Fruit fly (Drosophila melanogaster) whole organism, embryonic: Measurements from ENCODE around the gene HDAC6.
A peak's percentile ranks its signal among the peaks of the same experiment; 100 is the strongest.

ENCODE experiments used
- Abd-B ChIP-seq: fragments of 200-800 bp; sonication (Bioruptor generic); optimal IDR thresholded peaks from 2 replicates; lab custom pipeline; 2018; ENCODE audit warnings: missing biosample characterization, mild to moderate bottlenecking, missing genetic modification characterization, moderate library complexity
- Bdp1 ChIP-seq: fragments of 200-800 bp; sonication (Bioruptor generic); optimal IDR thresholded peaks from 3 replicates; lab custom pipeline; 2016; ENCODE audit warnings: missing biosample characterization, missing genetic modification characterization
- CG10321 ChIP-seq: fragments of 200-800 bp; sonication (Bioruptor generic); IDR thresholded peaks from 2 replicates; pipeline ENCODE4 v1.3.6; 2022; ENCODE audit warnings: missing biosample characterization, missing genetic modification characterization
- CG10543 ChIP-seq: fragments of 200-800 bp; sonication (Bioruptor generic); optimal IDR thresholded peaks from 3 replicates; lab custom pipeline; 2017; ENCODE audit warnings: missing biosample characterization, mild to moderate bottlenecking, missing genetic modification characterization, moderate library complexity
- CG12744 ChIP-seq: fragments of 200-800 bp; sonication (Bioruptor generic); optimal IDR thresholded peaks from 2 replicates; lab custom pipeline; 2016; ENCODE audit warnings: missing biosample characterization, missing genetic modification characterization
- CG13775 ChIP-seq: fragments of 200-800 bp; sonication (Bioruptor generic); optimal IDR thresholded peaks from 3 replicates; lab custom pipeline; 2017; ENCODE audit warnings: missing biosample characterization, mild to moderate bottlenecking, missing genetic modification characterization
- CG14667 ChIP-seq: fragments of 200-800 bp; sonication (Bioruptor generic); IDR thresholded peaks from 2 replicates; pipeline ENCODE4 v1.3.6; 2022; ENCODE audit warnings: missing biosample characterization, missing genetic modification characterization
- CG15269 ChIP-seq: fragments of 200-800 bp; sonication (Bioruptor generic); optimal IDR thresholded peaks from 2 replicates; lab custom pipeline; 2018; ENCODE audit warnings: missing biosample characterization, mild to moderate bottlenecking, missing genetic modification characterization, moderate library complexity
- CG17359 ChIP-seq: fragments of 200-800 bp; sonication (Bioruptor generic); optimal IDR thresholded peaks from 3 replicates; lab custom pipeline; 2018; ENCODE audit warnings: missing biosample characterization, mild to moderate bottlenecking, missing genetic modification characterization, moderate library complexity
- CG17385 ChIP-seq: fragments of 200-800 bp; sonication (Bioruptor generic); optimal IDR thresholded peaks from 3 replicates; lab custom pipeline; 2018; ENCODE audit warnings: missing biosample characterization, mild to moderate bottlenecking, missing genetic modification characterization
- CG17912 ChIP-seq: fragments of 200-800 bp; sonication (Bioruptor generic); optimal IDR thresholded peaks from 2 replicates; lab custom pipeline; 2018; ENCODE audit warnings: missing biosample characterization, mild to moderate bottlenecking, missing genetic modification characterization
- CG2678 ChIP-seq: fragments of 200-800 bp; sonication (Bioruptor generic); optimal IDR thresholded peaks from 3 replicates; lab custom pipeline; 2019; ENCODE audit warnings: missing biosample characterization, mild to moderate bottlenecking, missing genetic modification characterization, moderate library complexity
- CG30431 ChIP-seq: fragments of 200-800 bp; sonication (Bioruptor generic); optimal IDR thresholded peaks from 2 replicates; lab custom pipeline; 2017; ENCODE audit warnings: missing biosample characterization, missing genetic modification characterization
- CG42726 ChIP-seq: fragments of 200-800 bp; sonication (Bioruptor generic); IDR thresholded peaks from 2 replicates; pipeline ENCODE4 v1.3.6; 2022; ENCODE audit warnings: missing biosample characterization, missing genetic modification characterization; ENCODE audit not compliant: partially characterized antibody
- CG4360 ChIP-seq: fragments of 200-800 bp; sonication (Bioruptor generic); IDR thresholded peaks from 2 replicates; pipeline ENCODE4 v1.3.6; 2022; ENCODE audit warnings: missing biosample characterization, missing genetic modification characterization
- CG4404 ChIP-seq: fragments of 200-800 bp; sonication (Bioruptor generic); IDR thresholded peaks from 2 replicates; pipeline ENCODE4 v1.3.6; 2022; ENCODE audit warnings: missing biosample characterization, missing genetic modification characterization
- CG8944 ChIP-seq: fragments of 200-800 bp; sonication (Bioruptor generic); optimal IDR thresholded peaks from 3 replicates; lab custom pipeline; 2016; ENCODE audit warnings: missing biosample characterization, missing genetic modification characterization
- CHES-1-like ChIP-seq: fragments of 200-800 bp; sonication (Bioruptor generic); optimal IDR thresholded peaks from 2 replicates; lab custom pipeline; 2016; ENCODE audit warnings: missing biosample characterization, missing genetic modification characterization
- Dip2 ChIP-seq: fragments of 200-800 bp; sonication (Bioruptor generic); IDR thresholded peaks from 2 replicates; pipeline ENCODE4 v1.3.6; 2022; ENCODE audit warnings: missing biosample characterization, missing genetic modification characterization
- Doc2 ChIP-seq: fragments of 200-800 bp; sonication (Bioruptor generic); IDR thresholded peaks from 2 replicates; pipeline ENCODE4 v1.3.6; 2022; ENCODE audit warnings: missing biosample characterization, missing genetic modification characterization
- Dref ChIP-seq: fragments of 200-800 bp; sonication (Bioruptor generic); IDR thresholded peaks from 2 replicates; pipeline ENCODE4 v1.3.6; 2022; ENCODE audit warnings: missing biosample characterization, missing genetic modification characterization
- Drgx ChIP-seq: fragments of 200-800 bp; sonication (Bioruptor generic); IDR thresholded peaks from 2 replicates; pipeline ENCODE4 v1.3.6; 2022; ENCODE audit warnings: missing biosample characterization, missing genetic modification characterization
- Fer3 ChIP-seq: fragments of 200-800 bp; sonication (Bioruptor generic); optimal IDR thresholded peaks from 2 replicates; lab custom pipeline; 2018; ENCODE audit warnings: missing biosample characterization, mild to moderate bottlenecking, missing genetic modification characterization, moderate library complexity
- HmgD ChIP-seq: fragments of 200-800 bp; sonication (Bioruptor generic); optimal IDR thresholded peaks from 3 replicates; lab custom pipeline; 2016; ENCODE audit warnings: missing biosample characterization, missing genetic modification characterization
- Hr51 ChIP-seq, 2 experiments: fragments of 200-800 bp; sonication (Bioruptor generic); optimal IDR thresholded peaks; 2 replicates in 1 of 2; 3 replicates in 1 of 2; lab custom pipeline; 2016 to 2018; ENCODE audit warnings: missing biosample characterization in 2 of 2, missing genetic modification characterization in 2 of 2, mild to moderate bottlenecking in 1 of 2, moderate library complexity in 1 of 2
- NFAT ChIP-seq: fragments of 200-800 bp; sonication (Bioruptor generic); IDR thresholded peaks from 2 replicates; pipeline ENCODE4 v1.3.6; 2022; ENCODE audit warnings: missing biosample characterization, missing genetic modification characterization
- Opbp ChIP-seq: fragments of 200-800 bp; sonication (Bioruptor generic); IDR thresholded peaks from 3 replicates; pipeline ENCODE4 v1.3.6; 2022; ENCODE audit warnings: missing biosample characterization, missing genetic modification characterization; ENCODE audit not compliant: partially characterized antibody
- Pdp1 ChIP-seq, 2 experiments: fragments of 200-800 bp; sonication (Bioruptor generic); optimal IDR thresholded peaks; 3 replicates each; lab custom pipeline; 2016; ENCODE audit warnings: missing biosample characterization in 2 of 2, missing genetic modification characterization in 2 of 2, mild to moderate bottlenecking in 1 of 2, moderate library complexity in 1 of 2
- Xbp1 ChIP-seq: fragments of 200-800 bp; sonication (Bioruptor generic); optimal IDR thresholded peaks from 3 replicates; lab custom pipeline; 2016; ENCODE audit warnings: missing biosample characterization, mild to moderate bottlenecking, missing genetic modification characterization
- az2 ChIP-seq: fragments of 200-800 bp; sonication (Bioruptor generic); optimal IDR thresholded peaks from 3 replicates; lab custom pipeline; 2016; ENCODE audit warnings: missing biosample characterization, missing genetic modification characterization
- btn ChIP-seq: fragments of 200-800 bp; sonication (Bioruptor generic); optimal IDR thresholded peaks from 2 replicates; lab custom pipeline; 2016; ENCODE audit warnings: missing biosample characterization, missing genetic modification characterization
- dimm ChIP-seq: fragments of 200-800 bp; sonication (Bioruptor generic); IDR thresholded peaks from 2 replicates; pipeline ENCODE4 v1.3.6; 2022; ENCODE audit warnings: missing biosample characterization, missing genetic modification characterization
- dmrt99B ChIP-seq: fragments of 200-800 bp; sonication (Bioruptor generic); optimal IDR thresholded peaks from 2 replicates; lab custom pipeline; 2018; ENCODE audit warnings: missing biosample characterization, mild to moderate bottlenecking, missing genetic modification characterization, moderate library complexity
- eve ChIP-seq, 2 experiments: fragments of >200 bp; optimal IDR thresholded peaks; 2 replicates each; lab custom pipeline; 2017; ENCODE audit warnings: missing biosample characterization in 2 of 2, missing genetic modification characterization in 2 of 2
- fd3F ChIP-seq: fragments of 200-800 bp; sonication (Bioruptor generic); optimal IDR thresholded peaks from 2 replicates; lab custom pipeline; 2018; ENCODE audit warnings: missing biosample characterization, mild to moderate bottlenecking, missing genetic modification characterization, moderate library complexity
- fd64A ChIP-seq: fragments of 200-800 bp; sonication (Bioruptor generic); optimal IDR thresholded peaks from 3 replicates; lab custom pipeline; 2018; ENCODE audit warnings: missing biosample characterization, mild to moderate bottlenecking, missing genetic modification characterization
- fd96Cb ChIP-seq: fragments of 200-800 bp; sonication (Bioruptor generic); optimal IDR thresholded peaks from 2 replicates; lab custom pipeline; 2018; ENCODE audit warnings: missing biosample characterization, mild to moderate bottlenecking, missing genetic modification characterization, moderate library complexity
- gem ChIP-seq: fragments of 200-800 bp; sonication (Bioruptor generic); optimal IDR thresholded peaks from 2 replicates; lab custom pipeline; 2019; ENCODE audit warnings: missing biosample characterization, mild to moderate bottlenecking, missing genetic modification characterization, moderate library complexity
- grau ChIP-seq: fragments of 200-800 bp; optimal IDR thresholded peaks from 3 replicates; lab custom pipeline; 2019; ENCODE audit warnings: missing biosample characterization, mild to moderate bottlenecking, missing genetic modification characterization, moderate library complexity
- gro ChIP-seq: fragments of 200-800 bp; sonication (Bioruptor generic); optimal IDR thresholded peaks from 2 replicates; lab custom pipeline; 2016; ENCODE audit warnings: missing biosample characterization, missing genetic modification characterization
- ham ChIP-seq: fragments of 200-800 bp; sonication (Bioruptor generic); IDR thresholded peaks from 2 replicates; pipeline ENCODE4 v1.3.6; 2022; ENCODE audit warnings: missing biosample characterization, missing genetic modification characterization
- inv ChIP-seq: fragments of 200-800 bp; sonication (Bioruptor generic); IDR thresholded peaks from 2 replicates; pipeline ENCODE4 v1.3.6; 2022; ENCODE audit warnings: missing biosample characterization, missing genetic modification characterization; ENCODE audit not compliant: partially characterized antibody
- kah ChIP-seq: fragments of 200-800 bp; sonication (Bioruptor generic); optimal IDR thresholded peaks from 2 replicates; lab custom pipeline; 2018; ENCODE audit warnings: missing biosample characterization, mild to moderate bottlenecking, missing genetic modification characterization
- lab ChIP-seq: fragments of 200-800 bp; sonication (Bioruptor generic); optimal IDR thresholded peaks from 3 replicates; lab custom pipeline; 2017; ENCODE audit warnings: missing biosample characterization, missing genetic modification characterization, mild to moderate bottlenecking, moderate library complexity, missing genetic modification reagents
- row ChIP-seq: fragments of 200-800 bp; sonication (Bioruptor generic); IDR thresholded peaks from 3 replicates; pipeline ENCODE4 v1.3.6; 2022; ENCODE audit warnings: missing biosample characterization, missing genetic modification characterization
- slou ChIP-seq: fragments of 200-800 bp; sonication (Bioruptor generic); optimal IDR thresholded peaks from 3 replicates; lab custom pipeline; 2016; ENCODE audit warnings: missing biosample characterization, missing genetic modification characterization
- stc ChIP-seq: fragments of 200-800 bp; sonication (Bioruptor generic); IDR thresholded peaks from 2 replicates; pipeline ENCODE4 v1.3.6; 2022; ENCODE audit warnings: missing biosample characterization, missing genetic modification characterization
- toy ChIP-seq: fragments of 200-800 bp; sonication (Bioruptor generic); IDR thresholded peaks from 2 replicates; pipeline ENCODE4 v1.3.6; 2022; ENCODE audit warnings: missing biosample characterization, missing genetic modification characterization
- ttk ChIP-seq: fragments of 200-800 bp; sonication (Bioruptor generic); IDR thresholded peaks from 2 replicates; pipeline ENCODE4 v2.1.2; 2022; ENCODE audit warnings: missing biosample characterization, missing genetic modification characterization

HDAC6 gene

dm6 chrX:15308456-15308954 lies 24.6 kb upstream of the HDAC6 start:
- TF ChIP-seq Drgx (GFP tag; lab: Robert Waterston, UW): 0 out of 2 replicates have a peak, but pooled peaks have one; percentile 19
- no peak for TF ChIP-seq ham (GFP tag; lab: Robert Waterston, UW)
- TF ChIP-seq CG15269 (tag; lab: Kevin White, UChicago): no peak

DNA sequence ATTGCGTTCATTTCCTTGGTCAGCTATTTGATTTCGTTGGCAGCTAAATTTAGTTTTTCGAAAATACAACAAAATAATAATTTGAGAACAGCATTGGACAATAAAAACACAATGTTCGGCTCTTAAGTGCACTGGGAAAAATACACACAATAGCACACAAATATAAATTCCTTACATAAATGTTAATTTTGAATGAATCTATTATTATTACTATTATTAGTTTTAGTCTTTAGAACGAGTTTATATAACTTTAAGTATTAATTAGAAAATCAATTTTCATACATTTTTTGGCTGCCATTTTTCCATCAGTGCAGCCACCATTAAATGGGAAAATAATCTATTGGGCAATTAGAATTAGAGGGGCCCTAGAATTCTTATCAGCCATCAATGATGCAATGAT lies 23.2 kb upstream of the HDAC6 start:
- peak; percentile 55 for TF ChIP-seq gem (tag; lab: Kevin White, UChicago)
- no peak for TF ChIP-seq CG4404 (GFP tag; lab: Robert Waterston, UW)
- no peak for TF ChIP-seq Dip2 (GFP tag; lab: Robert Waterston, UW)
- TF ChIP-seq Pdp1 (GFP tag; optimal IDR thresholded peaks at IDR 0.05; lab: Kevin White, UChicago): no peak
- TF ChIP-seq fd64A (GFP tag; lab: Kevin White, UChicago): no peak
- TF ChIP-seq Dref (GFP tag; lab: Robert Waterston, UW): no peak
- peak; percentile 11 for TF ChIP-seq CG17385 (GFP tag; lab: Kevin White, UChicago)
- TF ChIP-seq kah (GFP tag; lab: Kevin White, UChicago): no peak
- TF ChIP-seq inv (GFP tag; lab: Robert Waterston, UW): no peak
- no peak for TF ChIP-seq CG14667 (GFP tag; lab: Robert Waterston, UW)
- no peak for TF ChIP-seq CG10543
- TF ChIP-seq ttk (GFP tag; lab: Robert Waterston, UW): no peak
- TF ChIP-seq az2: no peak
- TF ChIP-seq toy (GFP tag; lab: Robert Waterston, UW): no peak
- no peak for TF ChIP-seq slou (GFP tag; lab: Kevin White, UChicago)
- peak; percentile 8 for TF ChIP-seq Fer3 (tag; lab: Kevin White, UChicago)
- no peak for TF ChIP-seq btn
- no peak for TF ChIP-seq CG42726 (GFP tag; lab: Robert Waterston, UW)
- no peak for TF ChIP-seq Bdp1 (GFP tag; lab: Kevin White, UChicago)
- TF ChIP-seq CG8944 (GFP tag; lab: Kevin White, UChicago): no peak
- TF ChIP-seq Hr51 (GFP tag; optimal IDR thresholded peaks at IDR 0.05; lab: Kevin White, UChicago): peak in 1 of 2 experiments; percentile 68
- TF ChIP-seq NFAT (GFP tag; lab: Robert Waterston, UW): no peak
- TF ChIP-seq Drgx (GFP tag; lab: Robert Waterston, UW): no peak
- TF ChIP-seq CG2678 (tag; lab: Kevin White, UChicago): peak; percentile 53
- no peak for TF ChIP-seq CG17912 (GFP tag; lab: Kevin White, UChicago)
- no peak for TF ChIP-seq CG10321
- peak; percentile 61 for TF ChIP-seq row (GFP tag; lab: Robert Waterston, UW)
- TF ChIP-seq CG30431: no peak
- peak; percentile 53 for TF ChIP-seq dmrt99B (tag; lab: Kevin White, UChicago)
- TF ChIP-seq HmgD: no peak
- TF ChIP-seq CHES-1-like (GFP tag; lab: Kevin White, UChicago): no peak
- TF ChIP-seq stc (GFP tag; lab: Robert Waterston, UW): peak; percentile 34; the same call in 1 of the 2 replicates
- TF ChIP-seq Opbp (GFP tag; lab: Robert Waterston, UW): no peak
- no peak for TF ChIP-seq CG12744
- TF ChIP-seq grau (tag; lab: Kevin White, UChicago): peak; percentile 39
- TF ChIP-seq Doc2 (GFP tag; lab: Robert Waterston, UW): no peak
- TF ChIP-seq dimm (GFP tag; lab: Robert Waterston, UW): no peak
- TF ChIP-seq eve (GFP tag; optimal IDR thresholded peaks at IDR 0.05; lab: Kevin White, UChicago): no peak
- peak; percentile 24 for TF ChIP-seq fd96Cb
- TF ChIP-seq CG13775 (GFP tag; lab: Kevin White, UChicago): no peak
- no peak for TF ChIP-seq gro (GFP tag; lab: Kevin White, UChicago)
- peak; percentile 20 for TF ChIP-seq CG17359
- no peak for TF ChIP-seq fd3F (GFP tag; lab: Kevin White, UChicago)
- peak; percentile 17 for TF ChIP-seq Xbp1 (GFP tag; lab: Kevin White, UChicago)
- TF ChIP-seq Abd-B (GFP tag; lab: Kevin White, UChicago): peak; percentile 53
- peak; percentile 3 for TF ChIP-seq lab (GFP tag; lab: Kevin White, UChicago)
- no peak for TF ChIP-seq CG4360 (GFP tag; lab: Robert Waterston, UW)
